Worm (Caenorhabditis elegans) whole organism, L1 larva: ENCODE data around the gene chat-1.

Source experiments
- C04F5.9 ChIP-seq: sonication (generic microtip); optimal IDR thresholded peaks from 2 replicates; lab custom pipeline; 2016; ENCODE audit warnings: missing genetic modification characterization, missing compliant biosample characterization
- C16A3.4 ChIP-seq: fragments of 150-350 bp; optimal IDR thresholded peaks from 2 replicates; lab custom pipeline; 2014; ENCODE audit warnings: missing biosample characterization, missing genetic modification characterization
- F16B12.6 ChIP-seq: fragments of 150-350 bp; optimal IDR thresholded peaks from 2 replicates; lab custom pipeline; 2014; ENCODE audit warnings: missing biosample characterization, missing genetic modification characterization
- Y116A8C.19 ChIP-seq: sonication (generic microtip); optimal IDR thresholded peaks from 2 replicates; lab custom pipeline; 2016; ENCODE audit warnings: missing compliant biosample characterization, missing genetic modification characterization, borderline replicate concordance
- aha-1 ChIP-seq: fragments of 150-350 bp; optimal IDR thresholded peaks from 2 replicates; lab custom pipeline; 2014; ENCODE audit warnings: missing biosample characterization, missing genetic modification characterization
- alr-1 ChIP-seq: fragments of 200-800 bp; sonication (Bioruptor generic); optimal IDR thresholded peaks from 2 replicates; lab custom pipeline; 2018; ENCODE audit warnings: borderline replicate concordance, mild to moderate bottlenecking, missing genetic modification characterization, missing compliant biosample characterization
- ama-1 ChIP-seq: fragments of 150-350 bp; optimal IDR thresholded peaks from 2 replicates; lab custom pipeline; 2014
- ceh-63 ChIP-seq: fragments of 200-800 bp; sonication (Bioruptor generic); optimal IDR thresholded peaks from 2 replicates; lab custom pipeline; 2018; ENCODE audit warnings: mild to moderate bottlenecking, missing genetic modification characterization, missing compliant biosample characterization
- ceh-88 ChIP-seq: fragments of 200-800 bp; sonication (Bioruptor generic); IDR thresholded peaks from 2 replicates; pipeline ENCODE4 v1.3.6; 2022; ENCODE audit warnings: missing genetic modification characterization, missing compliant biosample characterization
- dpl-1 ChIP-seq, 3 experiments: fragments of 150-350 bp in 2 of 3; sonication (generic microtip) in 1 of 3; optimal IDR thresholded peaks; 2 replicates each; lab custom pipeline; 2014 to 2017; ENCODE audit warnings: missing biosample characterization in 3 of 3, missing genetic modification characterization in 3 of 3, missing genetic modification reagents in 3 of 3
- efl-1 ChIP-seq, 4 experiments: fragments of 150-350 bp; optimal IDR thresholded peaks in 3 of 4; peaks in 1 of 4; 1 replicate in 1 of 4; 2 replicates in 3 of 4; lab custom pipeline; 2014; ENCODE audit warnings: missing biosample characterization in 2 of 4, missing genetic modification characterization in 2 of 4, missing genetic modification reagents in 2 of 4
- egl-13 ChIP-seq: sonication (generic microtip); optimal IDR thresholded peaks from 2 replicates; lab custom pipeline; 2016; ENCODE audit warnings: missing genotype, missing genetic modification reagents, missing genetic modification characterization, missing compliant biosample characterization
- elt-3 ChIP-seq, 6 experiments: fragments of 150-350 bp in 1 of 6; sonication (generic microtip); optimal IDR thresholded peaks; 2 replicates each; lab custom pipeline; 2017 to 2018; ENCODE audit warnings: missing biosample characterization in 6 of 6, missing genetic modification characterization in 6 of 6, inconsistent platforms in 1 of 6
- fkh-10 ChIP-seq: sonication (generic microtip); optimal IDR thresholded peaks from 2 replicates; lab custom pipeline; 2017; ENCODE audit warnings: missing biosample characterization, missing genetic modification reagents, missing genetic modification characterization
- fkh-8 ChIP-seq: sonication (generic microtip); optimal IDR thresholded peaks from 2 replicates; lab custom pipeline; 2016; ENCODE audit warnings: mild to moderate bottlenecking, missing genetic modification characterization, missing compliant biosample characterization
- fos-1 ChIP-seq: fragments of 150-350 bp; optimal IDR thresholded peaks from 2 replicates; lab custom pipeline; 2014; ENCODE audit warnings: missing biosample characterization, missing genetic modification characterization
- grh-1 ChIP-seq: fragments of 200-800 bp; sonication (Bioruptor generic); IDR thresholded peaks from 2 replicates; pipeline ENCODE4 v1.3.6; 2022; ENCODE audit warnings: missing genetic modification reagents, missing genetic modification characterization, missing compliant biosample characterization
- hpl-2 ChIP-seq: fragments of 150-350 bp; optimal IDR thresholded peaks from 2 replicates; lab custom pipeline; 2014; ENCODE audit warnings: missing biosample characterization, missing genetic modification reagents, missing genetic modification characterization
- irx-1 ChIP-seq: sonication (generic microtip); optimal IDR thresholded peaks from 2 replicates; lab custom pipeline; 2016; ENCODE audit warnings: missing genetic modification characterization, missing compliant biosample characterization
- isw-1 ChIP-seq: fragments of 200-800 bp; sonication (Bioruptor generic); IDR thresholded peaks from 2 replicates; pipeline ENCODE4 v1.3.6; 2022; ENCODE audit warnings: missing genetic modification characterization, missing compliant biosample characterization
- jun-1 ChIP-seq: fragments of 150-350 bp; optimal IDR thresholded peaks from 2 replicates; lab custom pipeline; 2014; ENCODE audit warnings: missing biosample characterization, missing genetic modification reagents, missing genetic modification characterization
- lin-13 ChIP-seq: fragments of 150-350 bp; optimal IDR thresholded peaks from 2 replicates; lab custom pipeline; 2014; ENCODE audit warnings: missing biosample characterization, missing genetic modification reagents, missing genetic modification characterization
- lin-14 ChIP-seq: fragments of 200-800 bp; sonication (Bioruptor generic); optimal IDR thresholded peaks from 2 replicates; lab custom pipeline; 2018; ENCODE audit warnings: mild to moderate bottlenecking, missing genetic modification characterization, moderate library complexity, missing compliant biosample characterization
- lin-15B ChIP-seq: fragments of 150-350 bp; sonication (generic microtip); optimal IDR thresholded peaks from 3 replicates; lab custom pipeline; 2014; ENCODE audit warnings: missing biosample characterization, missing genetic modification characterization
- lin-39 ChIP-seq: fragments of 150-350 bp; optimal IDR thresholded peaks from 2 replicates; lab custom pipeline; 2014; ENCODE audit warnings: missing biosample characterization, missing genetic modification reagents, missing genetic modification characterization
- lir-3 ChIP-seq: sonication (generic microtip); optimal IDR thresholded peaks from 2 replicates; lab custom pipeline; 2016; ENCODE audit warnings: mild to moderate bottlenecking, missing genetic modification characterization, moderate library complexity, missing compliant biosample characterization; ENCODE audit not compliant: poor library complexity
- mab-9 ChIP-seq: fragments of 200-800 bp; sonication (Bioruptor generic); IDR thresholded peaks from 2 replicates; pipeline ENCODE4 v1.3.6; 2022; ENCODE audit warnings: missing genetic modification reagents, missing genetic modification characterization, missing compliant biosample characterization
- mep-1 ChIP-seq: fragments of 150-350 bp; optimal IDR thresholded peaks from 2 replicates; lab custom pipeline; 2014; ENCODE audit warnings: missing biosample characterization, missing genetic modification characterization
- nhr-11 ChIP-seq: fragments of 150-350 bp; optimal IDR thresholded peaks from 2 replicates; lab custom pipeline; 2014; ENCODE audit warnings: missing biosample characterization, missing genetic modification characterization
- nhr-20 ChIP-seq: sonication (generic microtip); optimal IDR thresholded peaks from 2 replicates; lab custom pipeline; 2016; ENCODE audit warnings: mild to moderate bottlenecking, missing genetic modification characterization, missing compliant biosample characterization
- nhr-237 ChIP-seq: fragments of 150-350 bp; optimal IDR thresholded peaks from 2 replicates; lab custom pipeline; 2014; ENCODE audit warnings: missing biosample characterization, missing genetic modification characterization
- nhr-28 ChIP-seq: fragments of 150-350 bp; optimal IDR thresholded peaks from 2 replicates; lab custom pipeline; 2014; ENCODE audit warnings: missing biosample characterization, missing genetic modification characterization
- nhr-71 ChIP-seq: sonication (generic microtip); optimal IDR thresholded peaks from 2 replicates; lab custom pipeline; 2016; ENCODE audit warnings: mild to moderate bottlenecking, missing genetic modification characterization, moderate library complexity, missing compliant biosample characterization
- nhr-76 ChIP-seq: sonication (generic microtip); optimal IDR thresholded peaks from 2 replicates; lab custom pipeline; 2017; ENCODE audit warnings: missing biosample characterization, missing genetic modification characterization
- nhr-77 ChIP-seq: fragments of 150-350 bp; optimal IDR thresholded peaks from 2 replicates; lab custom pipeline; 2014; ENCODE audit warnings: missing biosample characterization, missing genetic modification characterization
- nhr-84 ChIP-seq: sonication (generic microtip); optimal IDR thresholded peaks from 2 replicates; lab custom pipeline; 2017; ENCODE audit warnings: missing biosample characterization, missing genetic modification characterization
- nhr-85 ChIP-seq: sonication (generic microtip); peaks from one replicate; lab custom pipeline; 2016; ENCODE audit warnings: missing genetic modification characterization, inconsistent platforms, missing compliant biosample characterization
- pag-3 ChIP-seq: sonication (generic microtip); optimal IDR thresholded peaks from 2 replicates; lab custom pipeline; 2017; ENCODE audit warnings: missing genetic modification characterization, mild to moderate bottlenecking, missing compliant biosample characterization, antibody characterized with exemption, borderline replicate concordance; ENCODE audit not compliant: insufficient read depth
- rnt-1 ChIP-seq: sonication (generic microtip); optimal IDR thresholded peaks from 2 replicates; lab custom pipeline; 2016; ENCODE audit warnings: mild to moderate bottlenecking, missing genetic modification characterization, moderate library complexity, missing compliant biosample characterization
- skn-1 ChIP-seq: fragments of 150-350 bp; optimal IDR thresholded peaks from 2 replicates; lab custom pipeline; 2014; ENCODE audit warnings: missing biosample characterization, missing genetic modification characterization
- snpc-4 ChIP-seq: fragments of 150-350 bp; optimal IDR thresholded peaks from 2 replicates; lab custom pipeline; 2014; ENCODE audit warnings: missing biosample characterization, missing genetic modification characterization
- snu-23 ChIP-seq: sonication (generic microtip); optimal IDR thresholded peaks from 2 replicates; lab custom pipeline; 2016; ENCODE audit warnings: missing genetic modification characterization, missing compliant biosample characterization
- sptf-1 ChIP-seq: fragments of 150-350 bp; optimal IDR thresholded peaks from 2 replicates; lab custom pipeline; 2014; ENCODE audit warnings: missing biosample characterization, missing genetic modification characterization
- sup-37 ChIP-seq: fragments of 200-800 bp; sonication (Bioruptor generic); optimal IDR thresholded peaks from 2 replicates; lab custom pipeline; 2018; ENCODE audit warnings: mild to moderate bottlenecking, missing genetic modification characterization, missing compliant biosample characterization
- swsn-7 ChIP-seq: sonication (generic microtip); optimal IDR thresholded peaks from 2 replicates; lab custom pipeline; 2016; ENCODE audit warnings: missing genetic modification characterization, missing compliant biosample characterization
- tbx-2 ChIP-seq: sonication (generic microtip); optimal IDR thresholded peaks from 2 replicates; lab custom pipeline; 2016; ENCODE audit warnings: missing genetic modification characterization, missing compliant biosample characterization
- unc-130 ChIP-seq: fragments of 150-350 bp; optimal IDR thresholded peaks from 2 replicates; lab custom pipeline; 2017; ENCODE audit warnings: missing biosample characterization, missing genetic modification characterization, inconsistent platforms
- unc-30 ChIP-seq: sonication (generic microtip); optimal IDR thresholded peaks from 2 replicates; lab custom pipeline; 2017; ENCODE audit warnings: missing biosample characterization, missing genetic modification characterization
- unc-98 ChIP-seq: fragments of 200-800 bp; sonication (Bioruptor generic); IDR thresholded peaks from 2 replicates; pipeline ENCODE4 v1.3.6; 2022; ENCODE audit warnings: missing genetic modification characterization, missing compliant biosample characterization
- ztf-11 ChIP-seq, 2 experiments: sonication (generic microtip); optimal IDR thresholded peaks; 2 replicates each; lab custom pipeline; 2016 to 2017; ENCODE audit warnings: missing genetic modification characterization in 2 of 2, missing biosample characterization in 1 of 2, missing compliant biosample characterization in 1 of 2

The chat-1 gene

ce11 chrIV:4405126-4405525 is 42.0 kb upstream of the chat-1 start, which contains the start of gene Y24D9A.7 (continued):
- TF ChIP-seq egl-13 (tag; lab: Kevin White, UChicago), result no peak
- TF ChIP-seq dpl-1 (GFP tag; optimal IDR thresholded peaks at IDR 0.05; lab: Kevin White, UChicago), result peak in 2 of 3 experiments; percentile 7 to 12
- peak; percentile 61 for TF ChIP-seq nhr-71 (tag; lab: Kevin White, UChicago)
- no peak for TF ChIP-seq sup-37 (GFP tag; lab: Kevin White, UChicago)
- no peak for TF ChIP-seq ceh-63 (GFP tag; lab: Kevin White, UChicago)
- TF ChIP-seq rnt-1 (tag; lab: Kevin White, UChicago), result peak; percentile 8
- TF ChIP-seq alr-1, result no peak
- TF ChIP-seq elt-3 (tag; optimal IDR thresholded peaks at IDR 0.05; lab: Kevin White, UChicago), result no peak
- no peak for TF ChIP-seq efl-1 (optimal IDR thresholded peaks at IDR 0.05; lab: Kevin White, UChicago)
- peak in 1 of 2 experiments; percentile 92 for TF ChIP-seq efl-1 (GFP tag; optimal IDR thresholded peaks at IDR 0.05 in 1 of 2; lab: Kevin White, UChicago)
- TF ChIP-seq ceh-88 (GFP tag; lab: Robert Waterston, UW), result no peak
- TF ChIP-seq nhr-76 (tag; lab: Kevin White, UChicago), result no peak
- TF ChIP-seq nhr-11 (tag; lab: Kevin White, UChicago), result no peak
- TF ChIP-seq unc-130 (tag; lab: Kevin White, UChicago), result peak; percentile 46
- TF ChIP-seq lin-13 (GFP tag; lab: Kevin White, UChicago), result no peak
- TF ChIP-seq nhr-85 (tag; lab: Kevin White, UChicago), result no peak
- no peak for TF ChIP-seq snpc-4
- no peak for TF ChIP-seq irx-1
- peak; percentile 22 for TF ChIP-seq nhr-20 (tag; lab: Kevin White, UChicago)
- TF ChIP-seq fkh-10 (GFP tag; lab: Kevin White, UChicago), result no peak
- TF ChIP-seq unc-98 (GFP tag; lab: Robert Waterston, UW), result no peak
- TF ChIP-seq nhr-237 (tag; lab: Kevin White, UChicago), result no peak
- TF ChIP-seq nhr-28, result no peak
- no peak for TF ChIP-seq fkh-8 (tag; lab: Kevin White, UChicago)
- TF ChIP-seq C04F5.9 (tag; lab: Kevin White, UChicago), result no peak
- no peak for TF ChIP-seq pag-3 (tag; lab: Kevin White, UChicago)
- no peak for TF ChIP-seq aha-1 (tag; lab: Kevin White, UChicago)
- TF ChIP-seq unc-30 (tag; lab: Kevin White, UChicago), result no peak
- no peak for TF ChIP-seq jun-1 (tag; lab: Kevin White, UChicago)
- TF ChIP-seq swsn-7, result no peak
- TF ChIP-seq, all 84 proteins: peak for 14

- TF ChIP-seq elt-3 (tag; optimal IDR thresholded peaks at IDR 0.05; lab: Kevin White, UChicago), result peak in 1 of 6 experiments; percentile 49
- no peak for TF ChIP-seq nhr-28
- peak in 1 of 2 experiments; percentile 41 for TF ChIP-seq ztf-11 (tag; optimal IDR thresholded peaks at IDR 0.05; lab: Kevin White, UChicago)
- TF ChIP-seq fkh-8 (tag; lab: Kevin White, UChicago), result peak; percentile 83
- peak; percentile 46 for TF ChIP-seq skn-1 (tag; lab: Kevin White, UChicago)
- TF ChIP-seq fos-1 (tag; lab: Kevin White, UChicago), result peak; percentile 54
- TF ChIP-seq nhr-237 (tag; lab: Kevin White, UChicago), result no peak
- no peak for TF ChIP-seq Y116A8C.19 (tag; lab: Kevin White, UChicago)
- no peak for TF ChIP-seq aha-1 (tag; lab: Kevin White, UChicago)
- peak; percentile 81 for TF ChIP-seq unc-130 (tag; lab: Kevin White, UChicago)
- no peak for TF ChIP-seq hpl-2 (GFP tag; lab: Kevin White, UChicago)
- TF ChIP-seq mep-1 (tag; lab: Kevin White, UChicago), result peak; percentile 51
- peak; percentile 76 for TF ChIP-seq swsn-7
- peak; percentile 92 for TF ChIP-seq lin-14 (GFP tag; lab: Kevin White, UChicago)
- TF ChIP-seq snu-23 (GFP tag; lab: Kevin White, UChicago), result peak; percentile 77
- peak; percentile 27 for TF ChIP-seq ama-1 (lab: Kevin White, UChicago)
- peak; percentile 41 for TF ChIP-seq lir-3 (tag; lab: Kevin White, UChicago)
- no peak for TF ChIP-seq nhr-11 (tag; lab: Kevin White, UChicago)
- TF ChIP-seq sptf-1, result no peak
- peak; percentile 52 for TF ChIP-seq nhr-77 (tag; lab: Kevin White, UChicago)
- TF ChIP-seq tbx-2 (tag; lab: Kevin White, UChicago), result peak; percentile 72
- peak; percentile 66; the same call in 1 of the 2 replicates for TF ChIP-seq grh-1 (GFP tag; lab: Robert Waterston, UW)
- TF ChIP-seq F16B12.6, result peak; percentile 44
- TF ChIP-seq lin-39 (tag; lab: Kevin White, UChicago), result no peak
- TF ChIP-seq ceh-63 (GFP tag; lab: Kevin White, UChicago), result no peak
- TF ChIP-seq mab-9 (GFP tag; lab: Robert Waterston, UW), result 0 out of 2 replicates have a peak, but pooled peaks have one; percentile 45
- TF ChIP-seq C16A3.4 (tag; lab: Kevin White, UChicago), result peak; percentile 61
- peak; percentile 64 for TF ChIP-seq isw-1 (GFP tag; lab: Robert Waterston, UW)
- no peak for TF ChIP-seq egl-13 (tag; lab: Kevin White, UChicago)
- peak; percentile 73 for TF ChIP-seq lin-15B (tag; lab: Kevin White, UChicago)
- no peak for TF ChIP-seq nhr-84
Measured at ce11 chrIV:4406054-4406539, 41.0 kb upstream of the chat-1 start.
